Fruit fly (Drosophila melanogaster) whole organism, adult: ENCODE measurements around the gene Brd7-9.

Experiments used
- bab1 ChIP-seq: fragments of 200-800 bp; sonication (Bioruptor generic); optimal IDR thresholded peaks from 3 replicates; lab custom pipeline; 2019; ENCODE audit warnings: missing biosample characterization, mild to moderate bottlenecking, missing genetic modification characterization, moderate library complexity
- toe ChIP-seq: fragments of 200-800 bp; sonication (Bioruptor generic); optimal IDR thresholded peaks from 2 replicates; lab custom pipeline; 2016; ENCODE audit warnings: missing biosample characterization, missing genetic modification characterization

DNA sequence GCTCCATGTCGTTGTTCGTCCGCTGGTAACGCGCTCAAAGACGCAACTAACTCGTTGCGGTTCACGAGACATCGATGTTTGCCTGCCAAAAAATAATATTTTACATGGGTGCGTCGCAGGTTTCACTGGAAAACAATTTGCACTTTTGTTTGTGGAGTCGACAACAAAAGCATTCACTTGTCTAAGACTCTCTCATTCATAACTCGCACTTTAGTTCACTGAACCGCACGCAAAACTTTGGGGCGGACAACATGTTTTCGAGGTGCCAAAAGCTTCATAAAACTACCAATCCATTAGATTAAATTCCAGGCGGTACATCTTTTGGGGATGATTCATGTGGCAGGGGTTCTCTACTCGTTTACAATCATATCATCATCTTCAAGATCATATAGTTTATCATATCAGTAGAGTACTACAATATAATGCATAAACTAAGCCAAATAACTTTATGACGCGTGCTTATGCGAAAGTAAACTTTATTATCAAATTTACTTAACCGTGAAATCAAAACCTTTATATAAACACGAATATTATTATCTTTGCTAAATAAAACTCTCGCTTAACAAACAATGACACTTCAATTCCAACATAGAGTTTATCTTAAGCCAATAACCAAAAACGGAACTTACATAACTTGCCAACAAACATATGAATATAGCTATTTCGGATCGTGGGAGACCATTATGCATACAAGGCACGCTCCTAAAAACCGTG is 4.5 kb upstream of the Brd7-9 start, which contains the start of gene CG7179:
- TF ChIP-seq bab1 (GFP tag; lab: Kevin White, UChicago) (no peak), toe (no peak)
